Worm (Caenorhabditis elegans): ENCODE measurements around the gene H04D03.6.

Gene H04D03.6

ce11 chrIII:10479180-10479579, 40.5 kb upstream of the H04D03.6 start, which contains the start of gene D2045.7:
Gene D2045.7 (plus strand): TSS chrIII:10479480.
- TF ChIP-seq dve-1 (tag; optimal IDR thresholded peaks at IDR 0.05) (no peak), syd-9 (tag; optimal IDR thresholded peaks at IDR 0.05) (no peak), hlh-13 (GFP tag; optimal IDR thresholded peaks at IDR 0.05) (no peak), lim-6 (tag; optimal IDR thresholded peaks at IDR 0.05) (no peak), K02D7.2 (tag; optimal IDR thresholded peaks at IDR 0.05) (no peak), ztf-16 (tag; optimal IDR thresholded peaks at IDR 0.05) (no peak), elt-4 (tag; optimal IDR thresholded peaks at IDR 0.05) (no peak), che-1 (tag; optimal IDR thresholded peaks at IDR 0.05) (no peak), lin-11 (tag; optimal IDR thresholded peaks at IDR 0.05) (no peak), npax-4 (tag; optimal IDR thresholded peaks at IDR 0.05) (no peak), rnt-1 (tag; optimal IDR thresholded peaks at IDR 0.05) (no peak), tbx-2 (tag; optimal IDR thresholded peaks at IDR 0.05) (no peak), dmd-4 (tag; optimal IDR thresholded peaks at IDR 0.05; ENCODE audit: borderline replicate concordance) (no peak), unc-42 (tag; optimal IDR thresholded peaks at IDR 0.05) (no peak), T23F11.4 (GFP tag; optimal IDR thresholded peaks at IDR 0.05) (no peak), ceh-14 (tag; optimal IDR thresholded peaks at IDR 0.05) (no peak), pros-1 (tag; optimal IDR thresholded peaks at IDR 0.05) (no peak)

DNA sequence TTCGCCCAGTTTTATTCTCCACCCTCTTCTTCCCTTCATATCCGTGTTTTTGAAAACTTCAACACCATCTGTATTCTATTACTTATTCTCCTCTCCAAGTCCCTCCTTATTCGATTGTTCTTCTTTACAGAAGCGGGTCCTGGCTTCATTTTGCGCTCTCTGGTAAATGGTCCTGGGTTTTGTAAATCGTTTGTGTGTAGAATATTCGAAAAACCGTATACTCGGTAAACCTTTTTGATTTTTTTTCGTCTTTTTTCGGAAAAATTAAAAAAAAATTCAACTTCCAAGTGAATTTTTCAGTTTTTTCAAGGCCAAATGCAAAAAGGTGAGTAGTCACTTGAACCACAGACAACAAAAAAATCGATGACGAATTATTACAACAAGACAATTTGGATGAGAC, 36.3 kb upstream of the H04D03.6 start, which contains the start of gene D2045.9:
Gene D2045.9 (plus strand): TSS at position 301 of the 400 bp plus-strand sequence.
- TF ChIP-seq npax-4 (tag; optimal IDR thresholded peaks at IDR 0.05) (no peak), tbx-2 (tag; optimal IDR thresholded peaks at IDR 0.05) (no peak), pros-1 (tag; optimal IDR thresholded peaks at IDR 0.05) (no peak), ceh-9 (tag; optimal IDR thresholded peaks at IDR 0.05) (no peak), unc-55 (GFP tag; optimal IDR thresholded peaks at IDR 0.05) (no peak), pax-1 (tag; optimal IDR thresholded peaks at IDR 0.05) (no peak), unc-86 (tag; optimal IDR thresholded peaks at IDR 0.05) (no peak), tbx-7 (tag; optimal IDR thresholded peaks at IDR 0.05) (no peak), ets-4 (tag; optimal IDR thresholded peaks at IDR 0.05) (no peak), unc-42 (tag; optimal IDR thresholded peaks at IDR 0.05) (no peak), C38D4.7 (GFP tag; optimal IDR thresholded peaks at IDR 0.05) (no peak), ceh-2 (tag; optimal IDR thresholded peaks at IDR 0.05) (no peak), pha-4 (tag; optimal IDR thresholded peaks at IDR 0.05) (no peak), ceh-48 (tag; optimal IDR thresholded peaks at IDR 0.05) (no peak), fax-1 (tag; optimal IDR thresholded peaks at IDR 0.05) (no peak), K02D7.2 (tag; optimal IDR thresholded peaks at IDR 0.05) (no peak), unc-3 (GFP tag; conservative IDR thresholded peaks at IDR 0.05) (no peak), unc-3 (tag; optimal IDR thresholded peaks at IDR 0.05) (no peak), madf-2 (tag; optimal IDR thresholded peaks at IDR 0.05) (no peak), zip-5 (tag; optimal IDR thresholded peaks at IDR 0.05) (no peak)

DNA sequence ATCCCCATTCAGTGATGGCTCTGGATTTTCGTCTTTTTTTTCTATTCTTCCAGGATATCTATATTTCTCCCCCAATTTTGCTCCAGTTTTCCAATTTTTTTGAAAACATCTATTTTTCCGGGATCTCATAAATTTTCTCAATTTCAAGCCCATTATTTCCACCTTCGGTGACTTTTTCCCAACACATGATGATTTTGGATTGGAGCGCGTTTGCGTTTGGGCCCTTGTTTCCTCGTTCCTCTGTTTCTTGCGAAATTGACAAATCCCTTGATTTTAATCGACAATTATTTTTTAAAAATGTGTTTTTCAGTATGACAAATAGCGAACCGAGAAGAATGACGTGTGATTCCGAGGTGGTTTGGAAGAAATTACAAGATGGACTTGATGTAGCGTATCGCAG, 32.2 kb upstream of the H04D03.6 start, which contains the start of gene cul-1:
Gene cul-1 (plus strand): TSS at position 311 of the 400 bp plus-strand sequence.
- TF ChIP-seq mec-3 (tag; optimal IDR thresholded peaks at IDR 0.05; ENCODE audit: borderline replicate concordance) (no peak), ttx-3 (tag; optimal IDR thresholded peaks at IDR 0.05) (no peak), madf-2 (tag; optimal IDR thresholded peaks at IDR 0.05) (no peak), ceh-2 (tag; optimal IDR thresholded peaks at IDR 0.05) (no peak), tbx-7 (tag; optimal IDR thresholded peaks at IDR 0.05) (no peak), pag-3 (tag; optimal IDR thresholded peaks at IDR 0.05; ENCODE audit: borderline replicate concordance) (no peak), pat-9 (tag; optimal IDR thresholded peaks at IDR 0.05) (no peak), ceh-22 (tag; optimal IDR thresholded peaks at IDR 0.05) (no peak), eyg-1 (tag; optimal IDR thresholded peaks at IDR 0.05) (no peak), K02D7.2 (tag; optimal IDR thresholded peaks at IDR 0.05) (no peak), nhr-232 (tag; optimal IDR thresholded peaks at IDR 0.05) (no peak), rnt-1 (tag; optimal IDR thresholded peaks at IDR 0.05) (no peak), ceh-45 (GFP tag; IDR thresholded peaks at IDR 0.05) (no peak), ceh-18 (tag; optimal IDR thresholded peaks at IDR 0.05) (no peak), F13H6.1 (tag; optimal IDR thresholded peaks at IDR 0.05) (no peak), fkh-6 (tag; optimal IDR thresholded peaks at IDR 0.05) (no peak), nfya-1 (tag; optimal IDR thresholded peaks at IDR 0.05) (no peak), pros-1 (tag; optimal IDR thresholded peaks at IDR 0.05) (no peak), zip-5 (tag; optimal IDR thresholded peaks at IDR 0.05) (no peak), lin-11 (tag; optimal IDR thresholded peaks at IDR 0.05) (no peak)

Measured in whole organism, late embryonic.